Worm (Caenorhabditis elegans): ENCODE data around the gene F55E10.1.
"Not testable (repeated sequence)": the region's sequence is repeated elsewhere in the genome, so short reads cannot be mapped to it uniquely, and the experiment has no call there.

The F55E10.1 gene

DNA sequence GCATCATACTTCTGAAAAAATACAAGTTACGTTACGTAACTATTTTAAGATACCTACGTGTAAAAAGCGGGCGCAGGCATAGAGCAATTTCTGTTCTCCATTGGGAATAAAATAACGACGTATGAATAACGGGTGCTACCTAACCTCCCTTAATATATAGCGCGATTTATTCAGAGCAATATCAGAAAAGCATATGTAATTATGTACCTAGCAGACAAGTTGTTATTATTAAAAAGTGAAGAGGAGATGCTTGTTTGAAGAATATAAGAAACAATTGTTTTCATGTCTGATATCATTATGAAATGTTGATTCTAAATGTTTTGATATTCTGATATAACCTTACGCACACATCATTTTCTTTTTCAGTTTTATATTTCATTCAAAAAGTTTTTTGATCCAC is 22.8 kb upstream of the F55E10.1 start, which contains the start of gene srh-11:
Gene srh-11 (minus strand): TSS at position 101 of the 400 bp plus-strand sequence.
- TF ChIP-seq ztf-23 (GFP tag; IDR thresholded peaks at IDR 0.05) (no peak), ref-1 (GFP tag; conservative IDR thresholded peaks at IDR 0.05) (no peak), T22C8.4 (GFP tag; IDR thresholded peaks at IDR 0.05) (no peak), klf-2 (GFP tag; conservative IDR thresholded peaks at IDR 0.05) (no peak), ztf-29 (GFP tag; IDR thresholded peaks at IDR 0.05) (no peak), cog-1 (tag; optimal IDR thresholded peaks at IDR 0.05) (no peak), flt-1 (GFP tag; IDR thresholded peaks at IDR 0.05) (no peak), tab-1 (GFP tag; IDR thresholded peaks at IDR 0.05) (no peak), med-1 (GFP tag; optimal IDR thresholded peaks at IDR 0.05; ENCODE audit: insufficient read depth) (no peak)

DNA sequence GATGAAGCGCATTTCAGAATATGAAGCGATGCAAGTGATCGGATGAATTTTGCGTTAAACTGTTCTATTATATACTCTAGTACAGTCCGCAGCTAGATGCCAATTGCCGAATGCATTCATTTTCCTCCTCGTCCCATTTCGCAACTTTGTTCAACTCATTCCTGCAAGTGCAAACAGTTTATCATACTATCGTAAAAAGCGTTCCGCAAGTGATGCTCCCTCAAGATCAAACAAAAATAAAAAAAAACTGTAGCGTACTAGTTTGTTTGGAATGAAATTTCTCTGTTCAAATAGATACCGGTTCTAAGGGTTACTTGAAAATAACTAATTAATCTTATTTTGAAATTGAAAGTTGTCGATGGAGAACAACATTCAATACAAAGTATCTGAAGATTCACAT is 20.9 kb upstream of the F55E10.1 start, which contains the start of gene pqn-57:
Gene pqn-57 (minus strand): TSS at position 101 of the 400 bp plus-strand sequence.
- TF ChIP-seq ztf-29 (GFP tag; IDR thresholded peaks at IDR 0.05) (no peak), cog-1 (tag; optimal IDR thresholded peaks at IDR 0.05) (no peak), tab-1 (GFP tag; IDR thresholded peaks at IDR 0.05) (no peak)

DNA sequence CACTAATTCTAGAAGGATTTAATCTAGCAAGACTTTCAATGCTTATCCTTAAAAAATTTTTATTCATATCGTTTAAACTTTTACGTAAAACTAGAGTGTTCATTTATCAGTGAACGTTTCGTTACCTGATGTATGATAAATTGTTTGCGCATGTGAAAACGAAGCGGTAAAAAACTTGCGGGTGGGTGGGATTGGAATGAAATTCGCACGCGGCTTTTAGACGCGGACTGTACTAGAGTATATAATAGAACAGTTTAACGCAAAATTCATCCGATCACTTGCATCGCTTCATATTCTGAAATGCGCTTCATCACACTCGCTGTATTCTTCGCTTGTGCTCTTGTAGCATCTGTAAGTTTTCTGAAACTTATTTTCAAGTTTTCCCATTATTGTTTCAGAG is 20.0 kb upstream of the F55E10.1 start, which contains the start of gene abu-9:
Gene abu-9 (plus strand): TSS at position 301 of the 400 bp plus-strand sequence.
- not testable (repeated sequence) for TF ChIP-seq ref-1 (GFP tag; conservative IDR thresholded peaks at IDR 0.05); T22C8.4 (GFP tag; IDR thresholded peaks at IDR 0.05); klf-2 (GFP tag; conservative IDR thresholded peaks at IDR 0.05)

ce11 chrX:8323371-8323770 is 18.4 kb upstream of the F55E10.1 start, which contains the start of gene R09F10.1:
TSS of gene R09F10.1 (plus strand) at chrX:8323592.
- TF ChIP-seq med-1 (GFP tag; optimal IDR thresholded peaks at IDR 0.05; ENCODE audit: insufficient read depth) (no peak), T22C8.4 (GFP tag; IDR thresholded peaks at IDR 0.05) (no peak), ztf-23 (GFP tag; IDR thresholded peaks at IDR 0.05) (no peak), tab-1 (GFP tag; IDR thresholded peaks at IDR 0.05) (no peak), cog-1 (tag; optimal IDR thresholded peaks at IDR 0.05) (no peak), ztf-29 (GFP tag; IDR thresholded peaks at IDR 0.05) (no peak)

DNA sequence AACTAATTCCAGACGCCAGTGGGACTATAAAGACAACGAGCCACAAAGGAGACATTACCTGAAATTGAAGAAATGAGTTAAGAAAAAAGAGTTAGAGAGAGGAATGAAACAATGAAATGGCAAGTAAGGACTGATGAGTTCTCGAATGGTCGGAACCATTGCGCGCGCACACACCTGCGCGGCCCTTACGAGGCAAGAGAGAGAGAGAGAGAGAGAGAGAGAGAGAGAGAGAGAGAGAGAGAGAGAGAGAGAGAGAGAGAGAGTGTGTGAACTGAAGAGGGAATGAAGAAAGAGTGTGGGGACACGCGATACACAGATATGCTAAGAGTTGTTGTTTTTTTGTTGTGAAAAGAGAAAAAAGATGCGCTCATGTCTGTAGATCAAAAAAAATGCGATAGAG is 15.4 kb upstream of the F55E10.1 start, which contains the start of gene R09F10.8:
Gene R09F10.8 (minus strand): TSS at position 58 of the 400 bp plus-strand sequence.
- TF ChIP-seq tab-1 (GFP tag; IDR thresholded peaks at IDR 0.05) (no peak), T22C8.4 (GFP tag; IDR thresholded peaks at IDR 0.05) (no peak), ref-1 (GFP tag; conservative IDR thresholded peaks at IDR 0.05) (no peak), ztf-29 (GFP tag; IDR thresholded peaks at IDR 0.05) (no peak), klf-2 (GFP tag; conservative IDR thresholded peaks at IDR 0.05) (no peak), flt-1 (GFP tag; IDR thresholded peaks at IDR 0.05) (no peak), ztf-23 (GFP tag; IDR thresholded peaks at IDR 0.05) (no peak), cog-1 (tag; optimal IDR thresholded peaks at IDR 0.05) (no peak), med-1 (GFP tag; optimal IDR thresholded peaks at IDR 0.05; ENCODE audit: insufficient read depth) (no peak)

- TF ChIP-seq flt-1 (GFP tag; IDR thresholded peaks at IDR 0.05) (no peak), T22C8.4 (GFP tag; IDR thresholded peaks at IDR 0.05) (no peak), klf-2 (GFP tag; conservative IDR thresholded peaks at IDR 0.05) (no peak), ref-1 (GFP tag; conservative IDR thresholded peaks at IDR 0.05) (no peak), ztf-29 (GFP tag; IDR thresholded peaks at IDR 0.05) (no peak), med-1 (GFP tag; optimal IDR thresholded peaks at IDR 0.05; ENCODE audit: insufficient read depth) (no peak), cog-1 (tag; optimal IDR thresholded peaks at IDR 0.05) (no peak), ztf-23 (GFP tag; IDR thresholded peaks at IDR 0.05) (no peak), tab-1 (GFP tag; IDR thresholded peaks at IDR 0.05) (no peak)
Observed at ce11 chrX:8327800-8328199, 14.0 kb upstream of the F55E10.1 start, which contains the start of gene F55E10.4. TSS of gene F55E10.4 (minus strand) at chrX:8327900.

DNA sequence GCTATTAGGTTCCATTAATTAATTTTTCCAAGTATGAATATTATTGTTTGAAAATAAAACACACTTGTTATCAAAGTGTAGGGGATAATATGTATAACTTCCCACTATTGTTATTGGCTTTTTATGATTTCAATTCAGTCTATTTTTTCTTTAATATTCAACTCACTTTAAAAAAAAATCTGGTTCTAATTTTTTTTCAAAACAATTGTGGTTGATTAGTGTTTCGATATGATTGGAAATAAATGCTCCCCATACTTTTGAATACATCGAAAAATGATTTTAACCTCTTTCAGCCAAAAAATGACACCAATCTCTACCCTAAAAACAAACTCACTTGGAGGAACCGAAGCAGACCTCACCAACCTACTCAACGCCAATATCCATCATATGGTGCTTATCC is 1.4 kb upstream of the F55E10.1 start, which contains the start of gene F55E10.2:
Gene F55E10.2 (plus strand): TSS at position 301 of the 400 bp plus-strand sequence.
- no peak for TF ChIP-seq cog-1 (tag; optimal IDR thresholded peaks at IDR 0.05)
- TF ChIP-seq ztf-23 (GFP tag; IDR thresholded peaks at IDR 0.05) = no peak
- no peak for TF ChIP-seq tab-1 (GFP tag; IDR thresholded peaks at IDR 0.05)
- no peak for TF ChIP-seq flt-1 (GFP tag; IDR thresholded peaks at IDR 0.05)
- TF ChIP-seq med-1 (GFP tag; optimal IDR thresholded peaks at IDR 0.05; ENCODE audit: insufficient read depth) = no peak
- TF ChIP-seq ztf-29 (GFP tag; IDR thresholded peaks at IDR 0.05) = no peak
- no peak for TF ChIP-seq T22C8.4 (GFP tag; IDR thresholded peaks at IDR 0.05)
- TF ChIP-seq ref-1 (GFP tag; conservative IDR thresholded peaks at IDR 0.05) = no peak
- TF ChIP-seq klf-2 (GFP tag; conservative IDR thresholded peaks at IDR 0.05) = no peak

ce11 chrX:8346248-8346647 is 4.5 kb downstream of the F55E10.1 start, which contains the start of gene drd-5:
TSS of gene drd-5 (minus strand) at chrX:8346348.
- TF ChIP-seq tab-1 (GFP tag; IDR thresholded peaks at IDR 0.05) = no peak
- no peak for TF ChIP-seq ztf-29 (GFP tag; IDR thresholded peaks at IDR 0.05)
- no peak for TF ChIP-seq flt-1 (GFP tag; IDR thresholded peaks at IDR 0.05)
- TF ChIP-seq T22C8.4 (GFP tag; IDR thresholded peaks at IDR 0.05) = no peak
- no peak for TF ChIP-seq klf-2 (GFP tag; conservative IDR thresholded peaks at IDR 0.05)
- no peak for TF ChIP-seq ztf-23 (GFP tag; IDR thresholded peaks at IDR 0.05)
- TF ChIP-seq cog-1 (tag; optimal IDR thresholded peaks at IDR 0.05) = no peak
- TF ChIP-seq med-1 (GFP tag; optimal IDR thresholded peaks at IDR 0.05; ENCODE audit: insufficient read depth) = no peak
- TF ChIP-seq ref-1 (GFP tag; conservative IDR thresholded peaks at IDR 0.05) = no peak

ce11 chrX:8350984-8351383 is 9.2 kb downstream of the F55E10.1 start, which contains the start of gene npr-28:
TSS of gene npr-28 (minus strand) at chrX:8351084.
- no peak for TF ChIP-seq klf-2 (GFP tag; conservative IDR thresholded peaks at IDR 0.05)
- TF ChIP-seq ztf-23 (GFP tag; IDR thresholded peaks at IDR 0.05) = no peak
- no peak for TF ChIP-seq cog-1 (tag; optimal IDR thresholded peaks at IDR 0.05)

DNA sequence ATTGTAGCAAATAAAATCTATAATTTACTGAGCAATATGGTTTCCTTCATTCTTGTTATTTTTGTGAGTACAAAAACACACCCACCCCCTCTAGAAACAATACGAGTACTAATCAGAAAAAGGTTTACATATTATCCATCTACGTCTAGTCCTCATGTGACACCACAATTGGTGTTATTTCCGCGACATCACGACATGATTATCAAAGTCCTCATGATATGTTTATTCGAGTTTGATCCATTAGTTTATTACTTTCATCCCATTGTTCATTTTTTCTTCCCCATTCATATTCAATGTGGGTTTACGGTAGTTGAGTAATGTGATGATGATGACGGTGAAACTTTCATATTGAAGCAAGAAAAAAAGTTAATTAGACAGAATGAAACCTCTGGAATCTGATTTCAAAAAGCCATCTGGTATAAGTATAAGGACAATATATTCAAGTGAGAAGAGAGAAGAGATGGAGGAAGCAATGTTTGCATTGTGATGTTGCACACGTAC is 12.6 kb downstream of the F55E10.1 start:
- no peak for TF ChIP-seq med-1 (GFP tag; optimal IDR thresholded peaks at IDR 0.05; ENCODE audit: insufficient read depth)
- no peak for TF ChIP-seq cog-1 (tag; optimal IDR thresholded peaks at IDR 0.05)
- no peak for TF ChIP-seq klf-2 (GFP tag; conservative IDR thresholded peaks at IDR 0.05)
- TF ChIP-seq ztf-29 (GFP tag; IDR thresholded peaks at IDR 0.05) = no peak
- TF ChIP-seq tab-1 (GFP tag; IDR thresholded peaks at IDR 0.05) = no peak
- TF ChIP-seq ztf-23 (GFP tag; IDR thresholded peaks at IDR 0.05) = no peak
- no peak for TF ChIP-seq flt-1 (GFP tag; IDR thresholded peaks at IDR 0.05)
- no peak for TF ChIP-seq T22C8.4 (GFP tag; IDR thresholded peaks at IDR 0.05)
- TF ChIP-seq ref-1 (GFP tag; conservative IDR thresholded peaks at IDR 0.05) = no peak
